Worm (Caenorhabditis elegans) whole organism, late embryonic: Measurements from ENCODE around the gene F44A6.4.

ENCODE experiments used
- C08G9.2 ChIP-seq: sonication (generic microtip); optimal IDR thresholded peaks from 2 replicates; lab custom pipeline; 2016; ENCODE audit warnings: mild to moderate bottlenecking, missing genetic modification characterization, moderate library complexity, missing compliant biosample characterization
- F13H6.1 ChIP-seq: sonication (generic microtip); optimal IDR thresholded peaks from 2 replicates; lab custom pipeline; 2016; ENCODE audit warnings: missing genetic modification characterization, missing compliant biosample characterization
- K02D7.2 ChIP-seq: sonication (generic microtip); optimal IDR thresholded peaks from 2 replicates; lab custom pipeline; 2017; ENCODE audit warnings: mild to moderate bottlenecking, missing genetic modification characterization, missing compliant biosample characterization
- K09A11.1 ChIP-seq: sonication (generic microtip); optimal IDR thresholded peaks from 2 replicates; lab custom pipeline; 2017; ENCODE audit warnings: antibody characterized with exemption, mild to moderate bottlenecking, missing genetic modification characterization, missing compliant biosample characterization; ENCODE audit not compliant: insufficient read depth
- T23F11.4 ChIP-seq: fragments of 200-800 bp; sonication (Bioruptor generic); optimal IDR thresholded peaks from 2 replicates; lab custom pipeline; 2018; ENCODE audit warnings: mild to moderate bottlenecking, missing genetic modification characterization, missing compliant biosample characterization
- ahr-1 ChIP-seq: sonication (generic microtip); optimal IDR thresholded peaks from 2 replicates; lab custom pipeline; 2016; ENCODE audit warnings: missing genetic modification characterization, missing compliant biosample characterization
- ceh-2 ChIP-seq: sonication (generic microtip); optimal IDR thresholded peaks from 2 replicates; lab custom pipeline; 2016; ENCODE audit warnings: missing genotype, missing genetic modification characterization, missing compliant biosample characterization
- ceh-22 ChIP-seq: sonication (generic microtip); optimal IDR thresholded peaks from 2 replicates; lab custom pipeline; 2017; ENCODE audit warnings: missing biosample characterization, missing genetic modification characterization
- ceh-30 ChIP-seq: fragments of 150-350 bp; optimal IDR thresholded peaks from 2 replicates; lab custom pipeline; 2014; ENCODE audit warnings: missing biosample characterization, missing genetic modification characterization
- ceh-31 ChIP-seq: sonication (generic microtip); optimal IDR thresholded peaks from 2 replicates; lab custom pipeline; 2016; ENCODE audit warnings: missing genetic modification characterization, missing compliant biosample characterization
- ceh-34 ChIP-seq: sonication (generic microtip); optimal IDR thresholded peaks from 2 replicates; lab custom pipeline; 2016; ENCODE audit warnings: mild to moderate bottlenecking, missing genetic modification characterization, missing compliant biosample characterization
- ceh-6 ChIP-seq: fragments of 200-800 bp; sonication (Bioruptor generic); optimal IDR thresholded peaks from 2 replicates; lab custom pipeline; 2018; ENCODE audit warnings: mild to moderate bottlenecking, missing genetic modification characterization, missing compliant biosample characterization
- che-1 ChIP-seq: sonication (generic microtip); optimal IDR thresholded peaks from 2 replicates; lab custom pipeline; 2016; ENCODE audit warnings: mild to moderate bottlenecking, missing genetic modification characterization, missing compliant biosample characterization
- elt-4 ChIP-seq: sonication (generic microtip); optimal IDR thresholded peaks from 2 replicates; lab custom pipeline; 2016; ENCODE audit warnings: missing genetic modification characterization, missing compliant biosample characterization
- ets-4 ChIP-seq: sonication (generic microtip); optimal IDR thresholded peaks from 2 replicates; lab custom pipeline; 2016; ENCODE audit warnings: missing genetic modification characterization, missing compliant biosample characterization
- fax-1 ChIP-seq: sonication (generic microtip); optimal IDR thresholded peaks from 2 replicates; lab custom pipeline; 2016; ENCODE audit warnings: missing genotype, missing genetic modification characterization, missing compliant biosample characterization
- fkh-10 ChIP-seq: fragments of 150-350 bp; optimal IDR thresholded peaks from 2 replicates; lab custom pipeline; 2014; ENCODE audit warnings: missing biosample characterization, missing genetic modification reagents, missing genetic modification characterization
- fkh-6 ChIP-seq: sonication (generic microtip); optimal IDR thresholded peaks from 2 replicates; lab custom pipeline; 2016; ENCODE audit warnings: missing genetic modification characterization, missing compliant biosample characterization
- gmeb-2 ChIP-seq: sonication (generic microtip); optimal IDR thresholded peaks from 2 replicates; lab custom pipeline; 2016; ENCODE audit warnings: missing genetic modification characterization, inconsistent platforms, missing compliant biosample characterization
- hlh-30 ChIP-seq: sonication (generic microtip); optimal IDR thresholded peaks from 2 replicates; lab custom pipeline; 2017; ENCODE audit warnings: antibody characterized with exemption, missing genetic modification characterization, missing compliant biosample characterization; ENCODE audit not compliant: insufficient read depth
- lim-6 ChIP-seq: sonication (generic microtip); optimal IDR thresholded peaks from 2 replicates; lab custom pipeline; 2016; ENCODE audit warnings: missing genetic modification characterization, missing compliant biosample characterization
- mec-3 ChIP-seq: sonication (generic microtip); optimal IDR thresholded peaks from 2 replicates; lab custom pipeline; 2016; ENCODE audit warnings: borderline replicate concordance, missing genetic modification characterization, missing compliant biosample characterization
- nfya-1 ChIP-seq: sonication (generic microtip); optimal IDR thresholded peaks from 2 replicates; lab custom pipeline; 2017; ENCODE audit warnings: missing genetic modification characterization, mild to moderate bottlenecking, missing compliant biosample characterization, antibody characterized with exemption, moderate library complexity
- nhr-11 ChIP-seq: fragments of 150-350 bp; optimal IDR thresholded peaks from 2 replicates; lab custom pipeline; 2014; ENCODE audit warnings: missing biosample characterization, missing genetic modification characterization
- nhr-232 ChIP-seq: sonication (generic microtip); optimal IDR thresholded peaks from 2 replicates; lab custom pipeline; 2016; ENCODE audit warnings: missing genetic modification characterization, missing compliant biosample characterization
- pat-9 ChIP-seq: fragments of 200-800 bp; sonication (Bioruptor generic); optimal IDR thresholded peaks from 2 replicates; lab custom pipeline; 2018; ENCODE audit warnings: mild to moderate bottlenecking, missing genetic modification characterization, moderate library complexity, missing compliant biosample characterization
- pha-2 ChIP-seq: sonication (generic microtip); optimal IDR thresholded peaks from 2 replicates; lab custom pipeline; 2017; ENCODE audit warnings: mild to moderate bottlenecking, missing genetic modification characterization, missing compliant biosample characterization
- pha-4 ChIP-seq: fragments of 150-350 bp; optimal IDR thresholded peaks from 2 replicates; lab custom pipeline; 2018; ENCODE audit warnings: missing biosample characterization, missing genetic modification reagents, missing genetic modification characterization
- pros-1 ChIP-seq: fragments of 150-350 bp; optimal IDR thresholded peaks from 2 replicates; lab custom pipeline; 2014; ENCODE audit warnings: missing biosample characterization, missing genetic modification reagents, missing genetic modification characterization
- ref-2 ChIP-seq: sonication (generic microtip); optimal IDR thresholded peaks from 2 replicates; lab custom pipeline; 2016; ENCODE audit warnings: missing genetic modification characterization, missing compliant biosample characterization
- rnt-1 ChIP-seq: sonication (generic microtip); optimal IDR thresholded peaks from 2 replicates; lab custom pipeline; 2016; ENCODE audit warnings: missing genetic modification characterization, missing compliant biosample characterization
- sdc-2 ChIP-seq: sonication (generic microtip); optimal IDR thresholded peaks from 2 replicates; lab custom pipeline; 2016; ENCODE audit warnings: missing genotype, missing genetic modification characterization, missing compliant biosample characterization
- syd-9 ChIP-seq: sonication (generic microtip); optimal IDR thresholded peaks from 2 replicates; lab custom pipeline; 2016; ENCODE audit warnings: mild to moderate bottlenecking, missing genetic modification characterization, moderate library complexity, missing compliant biosample characterization
- tbx-2 ChIP-seq: sonication (generic microtip); optimal IDR thresholded peaks from 2 replicates; lab custom pipeline; 2016; ENCODE audit warnings: missing genetic modification characterization, missing compliant biosample characterization
- tbx-7 ChIP-seq: sonication (generic microtip); optimal IDR thresholded peaks from 2 replicates; lab custom pipeline; 2016; ENCODE audit warnings: missing genotype, missing genetic modification characterization, missing compliant biosample characterization
- ttx-3 ChIP-seq: sonication (generic microtip); optimal IDR thresholded peaks from 2 replicates; lab custom pipeline; 2016; ENCODE audit warnings: missing genetic modification reagents, missing genetic modification characterization, missing compliant biosample characterization
- unc-42 ChIP-seq: sonication (generic microtip); optimal IDR thresholded peaks from 2 replicates; lab custom pipeline; 2016; ENCODE audit warnings: missing genotype, missing genetic modification characterization, missing compliant biosample characterization
- unc-55 ChIP-seq: sonication (generic microtip); optimal IDR thresholded peaks from 2 replicates; lab custom pipeline; 2017; ENCODE audit warnings: missing biosample characterization, missing genetic modification reagents, missing genetic modification characterization
- unc-86 ChIP-seq: sonication (generic microtip); optimal IDR thresholded peaks from 2 replicates; lab custom pipeline; 2016; ENCODE audit warnings: missing genetic modification characterization, missing compliant biosample characterization
- zip-5 ChIP-seq: sonication (generic microtip); optimal IDR thresholded peaks from 2 replicates; lab custom pipeline; 2016; ENCODE audit warnings: missing genetic modification characterization, missing compliant biosample characterization
- ztf-16 ChIP-seq: sonication (generic microtip); optimal IDR thresholded peaks from 2 replicates; lab custom pipeline; 2017; ENCODE audit warnings: missing genetic modification characterization, missing compliant biosample characterization

F44A6.4 gene

DNA sequence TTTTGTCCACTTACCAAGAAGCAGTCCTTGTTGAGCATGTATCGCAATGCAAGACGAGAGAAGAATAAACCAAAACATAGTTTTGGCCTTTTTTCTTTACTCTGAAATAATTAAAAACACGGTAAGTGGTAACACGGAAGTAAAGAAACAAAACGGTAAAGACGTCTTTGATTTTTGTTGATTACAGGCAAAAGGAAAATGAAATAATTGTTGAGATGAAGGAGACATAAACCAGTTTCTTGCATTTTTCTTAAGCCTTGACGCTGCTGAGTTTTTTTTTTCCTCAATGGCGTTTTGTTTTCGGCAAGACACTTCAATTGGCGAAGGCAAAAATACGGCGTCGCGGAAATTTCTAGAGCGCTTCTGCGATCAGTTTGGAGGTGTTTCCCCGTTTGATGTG lies 21.5 kb upstream of the F44A6.4 start, which contains the start of gene zipt-13:
Gene zipt-13 (minus strand): TSS at position 101 of the 400 bp plus-strand sequence.
- no peak for TF ChIP-seq pha-4 (tag; lab: Kevin White, UChicago)
- TF ChIP-seq ahr-1 (tag; lab: Kevin White, UChicago), result no peak
- no peak for TF ChIP-seq tbx-7
- TF ChIP-seq che-1 (tag; lab: Kevin White, UChicago), result no peak
- no peak for TF ChIP-seq ceh-2 (tag; lab: Kevin White, UChicago)
- no peak for TF ChIP-seq pat-9
- TF ChIP-seq fkh-10, result no peak
- no peak for TF ChIP-seq ceh-30
- no peak for TF ChIP-seq K02D7.2 (tag; lab: Kevin White, UChicago)

DNA sequence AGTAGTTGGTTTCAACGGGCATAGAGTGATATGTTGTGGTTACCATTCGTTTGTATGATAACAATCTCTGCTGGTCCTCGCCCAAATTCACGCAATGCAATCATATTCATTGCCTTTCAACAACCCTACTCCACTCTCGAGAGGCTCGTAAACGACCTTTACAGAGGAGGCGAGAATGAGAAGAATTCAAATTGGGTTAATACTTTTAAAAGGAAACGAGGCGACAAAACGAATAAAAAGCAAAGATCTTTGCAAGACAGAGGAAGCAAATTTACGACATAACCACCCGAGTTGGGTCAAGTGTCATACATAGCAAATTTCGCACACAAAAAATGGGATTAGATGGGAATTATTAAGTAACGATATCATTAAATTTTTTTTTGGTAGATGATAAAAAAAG lies 17.1 kb upstream of the F44A6.4 start:
- TF ChIP-seq unc-42, result peak; percentile 13
- TF ChIP-seq pha-2 (tag; lab: Kevin White, UChicago), result no peak
- TF ChIP-seq, all 69 proteins: peak for 1

- peak; percentile 19 for TF ChIP-seq hlh-30 (tag; lab: Kevin White, UChicago)
- no peak for TF ChIP-seq gmeb-2 (tag; lab: Kevin White, UChicago)
Measured at ce11 chrX:10230872-10231271, 15.6 kb upstream of the F44A6.4 start.

ce11 chrX:10228094-10228746 lies 12.9 kb upstream of the F44A6.4 start, which contains the start of gene C14H10.3:
TSS of gene C14H10.3 (minus strand) at chrX:10228137.
- TF ChIP-seq K09A11.1 (no peak), nhr-11 (tag; lab: Kevin White, UChicago) (no peak), ceh-34 (tag; lab: Kevin White, UChicago) (no peak), ttx-3 (tag; lab: Kevin White, UChicago) (no peak), ztf-16 (tag; lab: Kevin White, UChicago) (no peak), ceh-31 (tag; lab: Kevin White, UChicago) (no peak), mec-3 (tag; lab: Kevin White, UChicago) (no peak), C08G9.2 (tag; lab: Kevin White, UChicago) (no peak), ceh-22 (tag; lab: Kevin White, UChicago) (no peak), unc-55 (GFP tag; lab: Kevin White, UChicago) (no peak)

DNA sequence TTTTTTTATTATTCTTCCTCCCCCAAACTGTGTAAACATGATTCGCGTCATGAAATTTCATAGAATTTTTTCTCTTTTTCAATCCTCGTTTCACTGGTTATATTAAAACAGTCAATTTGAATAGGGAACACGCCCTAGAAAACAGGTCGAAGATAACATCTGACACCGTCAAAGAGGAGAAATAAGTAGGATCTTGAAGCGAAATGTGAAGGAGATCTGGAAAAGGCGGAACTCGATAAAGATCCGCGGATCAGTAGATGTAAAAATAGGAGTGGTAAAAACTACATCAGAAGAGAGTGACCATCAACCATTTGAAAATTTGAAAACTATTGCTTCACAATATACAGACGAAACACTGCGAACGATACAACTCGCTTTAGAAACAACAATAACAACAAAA lies 11.9 kb upstream of the F44A6.4 start:
- TF ChIP-seq nhr-232 (tag; lab: Kevin White, UChicago) (no peak), ets-4 (tag; lab: Kevin White, UChicago) (no peak), ztf-16 (tag; lab: Kevin White, UChicago) (no peak), zip-5 (tag; lab: Kevin White, UChicago) (no peak), unc-86 (tag; lab: Kevin White, UChicago) (no peak), ahr-1 (tag; lab: Kevin White, UChicago) (no peak), sdc-2 (tag; lab: Kevin White, UChicago) (no peak), mec-3 (tag; lab: Kevin White, UChicago) (no peak)

DNA sequence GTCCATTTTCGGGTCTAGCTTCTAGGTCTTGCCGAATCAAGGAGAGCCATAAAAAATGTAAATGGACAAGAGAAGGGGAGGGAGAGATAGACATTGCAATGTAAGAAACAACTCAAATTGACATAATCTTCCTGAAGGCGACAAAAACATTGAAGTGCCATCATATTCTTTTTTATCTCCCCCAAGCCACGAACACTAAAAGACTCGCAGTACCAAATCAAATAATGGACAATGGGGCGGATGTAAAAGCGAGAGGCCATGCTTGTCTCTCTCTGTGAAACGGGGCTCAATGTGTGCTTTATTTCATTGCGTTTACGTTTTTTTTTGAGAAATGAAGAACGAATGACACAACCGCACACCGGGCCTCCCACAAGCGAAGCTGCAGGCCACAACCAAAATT lies 10.6 kb upstream of the F44A6.4 start:
- TF ChIP-seq ref-2 (tag; lab: Kevin White, UChicago), result no peak
- no peak for TF ChIP-seq zip-5 (tag; lab: Kevin White, UChicago)
- no peak for TF ChIP-seq tbx-2
- TF ChIP-seq ceh-6 (GFP tag; lab: Kevin White, UChicago), result no peak
- TF ChIP-seq fax-1, result no peak
- no peak for TF ChIP-seq gmeb-2 (tag; lab: Kevin White, UChicago)
- TF ChIP-seq tbx-7, result no peak
- no peak for TF ChIP-seq rnt-1 (tag; lab: Kevin White, UChicago)
- no peak for TF ChIP-seq fkh-6 (tag; lab: Kevin White, UChicago)
- no peak for TF ChIP-seq elt-4 (tag; lab: Kevin White, UChicago)
- no peak for TF ChIP-seq pros-1 (tag; lab: Kevin White, UChicago)
- no peak for TF ChIP-seq T23F11.4 (GFP tag; lab: Kevin White, UChicago)
- no peak for TF ChIP-seq ceh-30
- TF ChIP-seq K02D7.2 (tag; lab: Kevin White, UChicago), result no peak
- no peak for TF ChIP-seq nfya-1 (tag; lab: Kevin White, UChicago)
- no peak for TF ChIP-seq unc-86 (tag; lab: Kevin White, UChicago)
- no peak for TF ChIP-seq unc-55 (GFP tag; lab: Kevin White, UChicago)
- no peak for TF ChIP-seq lim-6 (tag; lab: Kevin White, UChicago)
- no peak for TF ChIP-seq syd-9 (tag; lab: Kevin White, UChicago)
- TF ChIP-seq F13H6.1 (tag; lab: Kevin White, UChicago), result no peak
